Worm (Caenorhabditis elegans) whole organism, midembryonic: ENCODE measurements around the gene pmp-1.

Source experiments
- klf-2 ChIP-seq: fragments of 200-800 bp; sonication (Bioruptor generic); conservative IDR thresholded peaks from 2 replicates; pipeline ENCODE4 v1.3.6; 2022; ENCODE audit warnings: missing genetic modification reagents, missing genetic modification characterization, missing compliant biosample characterization
- med-1 ChIP-seq: sonication (generic microtip); optimal IDR thresholded peaks from 2 replicates; lab custom pipeline; 2017; ENCODE audit warnings: missing genetic modification characterization, mild to moderate bottlenecking, missing compliant biosample characterization, antibody characterized with exemption, missing genetic modification reagents; ENCODE audit not compliant: insufficient read depth
- tab-1 ChIP-seq: fragments of 200-800 bp; sonication (Bioruptor generic); IDR thresholded peaks from 2 replicates; pipeline ENCODE4 v1.3.6; 2022; ENCODE audit warnings: missing genetic modification characterization, missing compliant biosample characterization
- ztf-29 ChIP-seq: fragments of 200-800 bp; sonication (Bioruptor generic); IDR thresholded peaks from 2 replicates; pipeline ENCODE4 v1.3.6; 2022; ENCODE audit warnings: missing genetic modification reagents, missing genetic modification characterization, missing compliant biosample characterization

- no peak for TF ChIP-seq med-1 (GFP tag; lab: Kevin White, UChicago)
- no peak for TF ChIP-seq ztf-29
- TF ChIP-seq klf-2 = no peak
- no peak for TF ChIP-seq tab-1 (GFP tag; lab: Robert Waterston, UW)
Observed at ce11 chrII:6891176-6891575, 7.6 kb upstream of the pmp-1 start.
